Worm (Caenorhabditis elegans): ENCODE data around the gene fbxc-54.

DNA sequence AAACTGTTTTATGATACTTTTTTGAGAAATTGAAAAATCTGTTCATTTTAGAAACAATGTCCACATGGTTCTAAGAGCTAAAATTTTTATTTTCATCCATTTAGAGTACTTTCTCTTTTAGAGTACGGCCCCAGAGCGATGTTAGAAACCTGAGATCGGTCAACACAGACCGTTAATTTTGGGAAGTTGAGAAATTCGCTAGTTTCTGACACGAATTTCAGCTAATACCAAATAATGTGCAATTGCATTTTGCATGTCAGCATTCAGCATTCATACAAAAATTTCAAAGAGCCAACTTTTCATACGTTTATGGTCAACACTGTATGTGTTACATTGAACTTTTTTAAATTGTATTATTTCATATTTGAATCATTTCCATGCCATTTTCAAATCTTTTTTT lies 26.7 kb upstream of the fbxc-54 start:
- TF ChIP-seq lin-13 (GFP tag; optimal IDR thresholded peaks at IDR 0.05) (no peak), elt-2 (tag; optimal IDR thresholded peaks at IDR 0.05) (no peak), sup-37 (GFP tag; optimal IDR thresholded peaks at IDR 0.05) (no peak), nhr-28 (tag; optimal IDR thresholded peaks at IDR 0.05) (no peak)
